Fruit fly (Drosophila melanogaster) whole organism, wandering third instar larva: Measurements from ENCODE around the gene COX4.

Source experiments
- Abd-B ChIP-seq: fragments of >200 bp; optimal IDR thresholded peaks from 2 replicates; lab custom pipeline; 2017; ENCODE audit warnings: missing biosample characterization, missing genetic modification characterization
- CG32264 ChIP-seq: fragments of 200-800 bp; sonication (Bioruptor generic); optimal IDR thresholded peaks from 2 replicates; lab custom pipeline; 2016; ENCODE audit warnings: missing biosample characterization, missing genetic modification characterization
- CrebA ChIP-seq: fragments of 200-800 bp; sonication (Bioruptor generic); optimal IDR thresholded peaks from 2 replicates; lab custom pipeline; 2016; ENCODE audit warnings: missing biosample characterization, mild to moderate bottlenecking, missing genetic modification characterization, borderline replicate concordance
- Dfd ChIP-seq: fragments of >200 bp; optimal IDR thresholded peaks from 2 replicates; lab custom pipeline; 2017; ENCODE audit warnings: missing biosample characterization, missing genetic modification characterization
- Dif ChIP-seq: fragments of 200-275, 200-300 bp; sonication (Bioruptor generic); optimal IDR thresholded peaks from 2 replicates; lab custom pipeline; 2018; ENCODE audit warnings: missing biosample characterization, missing genetic modification characterization; ENCODE audit not compliant: partially characterized antibody
- GATAd ChIP-seq: sonication (Bioruptor generic); optimal IDR thresholded peaks from 2 replicates; lab custom pipeline; 2016; ENCODE audit warnings: missing biosample characterization, missing genetic modification characterization
- HLH106 ChIP-seq: fragments of 200-800 bp; optimal IDR thresholded peaks from 3 replicates; lab custom pipeline; 2019; ENCODE audit warnings: missing biosample characterization, mild to moderate bottlenecking, missing genetic modification characterization, moderate library complexity
- Hnf4 ChIP-seq: fragments of 200-800 bp; sonication (Bioruptor generic); optimal IDR thresholded peaks from 2 replicates; lab custom pipeline; 2016; ENCODE audit warnings: missing biosample characterization, mild to moderate bottlenecking, missing genetic modification characterization
- Hr83 ChIP-seq: fragments of 200-300 bp; sonication (Bioruptor generic); optimal IDR thresholded peaks from 2 replicates; lab custom pipeline; 2016; ENCODE audit warnings: missing biosample characterization, mild to moderate bottlenecking, missing genetic modification characterization, moderate library complexity; ENCODE audit not compliant: poor library complexity, severe bottlenecking
- Myc ChIP-seq: fragments of >200 bp; optimal IDR thresholded peaks from 2 replicates; lab custom pipeline; 2017
- OdsH ChIP-seq: fragments of 200-800 bp; sonication (Bioruptor generic); optimal IDR thresholded peaks from 2 replicates; lab custom pipeline; 2016; ENCODE audit warnings: missing biosample characterization, mild to moderate bottlenecking, missing genetic modification characterization
- Rel ChIP-seq, 2 experiments: fragments of 200-800 bp; sonication (Bioruptor generic) in 1 of 2; optimal IDR thresholded peaks; 2 replicates in 1 of 2; 3 replicates in 1 of 2; lab custom pipeline; 2016 to 2019; ENCODE audit warnings: mild to moderate bottlenecking in 2 of 2, missing biosample characterization in 2 of 2, missing genetic modification characterization in 2 of 2, moderate library complexity in 1 of 2
- Sp1 ChIP-seq: fragments of 200-800 bp; sonication (Bioruptor generic); optimal IDR thresholded peaks from 3 replicates; lab custom pipeline; 2019; ENCODE audit warnings: missing biosample characterization, mild to moderate bottlenecking, missing genetic modification characterization, moderate library complexity
- Vsx2 ChIP-seq: fragments of 200-300, 225-300 bp; sonication (Bioruptor generic); optimal IDR thresholded peaks from 2 replicates; lab custom pipeline; 2018; ENCODE audit warnings: missing biosample characterization, missing genetic modification characterization; ENCODE audit not compliant: partially characterized antibody
- br ChIP-seq: fragments of 200-800 bp; sonication (Bioruptor generic); optimal IDR thresholded peaks from 2 replicates; lab custom pipeline; 2016; ENCODE audit warnings: missing biosample characterization, missing genetic modification characterization
- brk ChIP-seq: fragments of 200-800 bp; sonication (Bioruptor generic); optimal IDR thresholded peaks from 2 replicates; lab custom pipeline; 2016; ENCODE audit warnings: missing biosample characterization, mild to moderate bottlenecking, missing genetic modification characterization
- dl ChIP-seq, 2 experiments: fragments of 175-275, 200-275 bp in 1 of 2; fragments of 200-275 bp in 1 of 2; sonication (Bioruptor generic); optimal IDR thresholded peaks; lab custom pipeline; 2018; ENCODE audit warnings: mild to moderate bottlenecking in 2 of 2, missing biosample characterization in 2 of 2, missing genetic modification characterization in 2 of 2, moderate library complexity in 2 of 2; ENCODE audit not compliant: partially characterized antibody in 2 of 2, insufficient read depth in 1 of 2
- ey ChIP-seq: fragments of 200-800 bp; sonication (Bioruptor generic); optimal IDR thresholded peaks from 2 replicates; lab custom pipeline; 2016; ENCODE audit warnings: missing biosample characterization, missing genetic modification characterization
- fru ChIP-seq: fragments of 200-800 bp; sonication (Bioruptor generic); optimal IDR thresholded peaks from 3 replicates; lab custom pipeline; 2016; ENCODE audit warnings: missing biosample characterization, mild to moderate bottlenecking, missing genetic modification characterization
- h ChIP-seq: fragments of 200-800 bp; sonication (Bioruptor generic); optimal IDR thresholded peaks from 3 replicates; lab custom pipeline; 2016; ENCODE audit warnings: missing biosample characterization, mild to moderate bottlenecking, missing genetic modification characterization
- jim ChIP-seq: fragments of 175-275, 200-325 bp; sonication (Bioruptor generic); optimal IDR thresholded peaks from 2 replicates; lab custom pipeline; 2016; ENCODE audit warnings: missing biosample characterization, mild to moderate bottlenecking, missing genetic modification characterization
- lola ChIP-seq: fragments of >200 bp; optimal IDR thresholded peaks from 2 replicates; lab custom pipeline; 2017; ENCODE audit warnings: missing biosample characterization, missing genetic modification characterization
- pan ChIP-seq: fragments of >200 bp; optimal IDR thresholded peaks from 2 replicates; lab custom pipeline; 2017
- psq ChIP-seq: fragments of 200-800 bp; sonication (Bioruptor generic); optimal IDR thresholded peaks from 3 replicates; lab custom pipeline; 2017; ENCODE audit warnings: missing biosample characterization, mild to moderate bottlenecking, missing genetic modification characterization, moderate library complexity
- rgr ChIP-seq: fragments of 200-800 bp; sonication (Bioruptor generic); optimal IDR thresholded peaks from 3 replicates; lab custom pipeline; 2016; ENCODE audit warnings: missing biosample characterization, mild to moderate bottlenecking, missing genetic modification characterization
- sage ChIP-seq: fragments of 200-800 bp; sonication (Bioruptor generic); optimal IDR thresholded peaks from 2 replicates; lab custom pipeline; 2016; ENCODE audit warnings: missing biosample characterization, mild to moderate bottlenecking, missing genetic modification characterization
- sv ChIP-seq: fragments of 200-800 bp; sonication (Bioruptor generic); optimal IDR thresholded peaks from 3 replicates; lab custom pipeline; 2016; ENCODE audit warnings: missing biosample characterization, missing genetic modification characterization
- tai ChIP-seq: sonication (Bioruptor generic); optimal IDR thresholded peaks from 2 replicates; lab custom pipeline; 2016; ENCODE audit warnings: missing biosample characterization, missing genetic modification characterization
- usp ChIP-seq: fragments of >200 bp; optimal IDR thresholded peaks from 2 replicates; lab custom pipeline; 2017; ENCODE audit warnings: missing biosample characterization, missing genetic modification characterization
- woc ChIP-seq: sonication (Bioruptor generic); optimal IDR thresholded peaks from 2 replicates; lab custom pipeline; 2016; ENCODE audit warnings: missing biosample characterization, mild to moderate bottlenecking, missing genetic modification characterization

The COX4 gene

DNA sequence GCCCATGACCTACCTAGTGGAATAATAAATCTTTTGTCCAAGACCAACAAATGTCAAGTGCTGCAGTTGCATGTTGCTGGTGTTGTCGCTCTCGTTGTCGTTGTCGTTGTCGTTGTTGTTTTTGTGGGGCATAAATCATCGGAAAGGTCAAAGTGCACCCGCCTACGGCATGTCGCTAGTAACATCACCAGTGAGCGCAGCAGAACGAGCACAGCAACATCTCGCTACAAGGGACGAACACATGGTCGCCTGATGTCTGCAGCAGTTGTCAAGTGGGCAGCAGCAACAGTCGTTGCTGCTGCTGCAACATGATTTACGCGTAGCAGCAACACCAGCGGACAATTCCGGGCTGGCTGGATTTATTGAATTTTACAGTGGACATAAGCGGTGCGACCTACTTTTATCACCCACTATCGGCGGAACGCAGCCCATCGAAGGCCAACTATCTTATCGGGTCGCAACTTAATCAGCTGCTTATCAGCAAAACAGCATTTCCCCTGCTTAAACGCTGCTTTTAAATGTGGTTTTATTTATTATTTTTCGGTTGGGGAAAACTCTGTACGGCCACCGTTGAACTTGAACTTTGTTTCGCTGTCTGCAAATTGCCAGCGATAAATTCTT is 6.9 kb upstream of the COX4 start:
- TF ChIP-seq Hnf4 (GFP tag; lab: Kevin White, UChicago) (no peak), sv (GFP tag; lab: Kevin White, UChicago) (no peak), Dif (GFP tag; lab: Kevin White, UChicago) (no peak), ey (GFP tag; lab: Kevin White, UChicago) (no peak), Rel (GFP tag; optimal IDR thresholded peaks at IDR 0.05; lab: Kevin White, UChicago) (no peak), Rel (tag; optimal IDR thresholded peaks at IDR 0.05; lab: Kevin White, UChicago) (no peak), Dfd (no peak), Vsx2 (no peak), CG32264 (GFP tag; lab: Kevin White, UChicago) (no peak), fru (GFP tag; lab: Kevin White, UChicago) (no peak), jim (no peak), GATAd (no peak), Sp1 (GFP tag; lab: Kevin White, UChicago) (no peak), Abd-B (GFP tag; lab: Kevin White, UChicago) (no peak)

dm6 chr2L:19952221-19952620 is 6.3 kb upstream of the COX4 start:
- no peak for TF ChIP-seq fru (GFP tag; lab: Kevin White, UChicago)

DNA sequence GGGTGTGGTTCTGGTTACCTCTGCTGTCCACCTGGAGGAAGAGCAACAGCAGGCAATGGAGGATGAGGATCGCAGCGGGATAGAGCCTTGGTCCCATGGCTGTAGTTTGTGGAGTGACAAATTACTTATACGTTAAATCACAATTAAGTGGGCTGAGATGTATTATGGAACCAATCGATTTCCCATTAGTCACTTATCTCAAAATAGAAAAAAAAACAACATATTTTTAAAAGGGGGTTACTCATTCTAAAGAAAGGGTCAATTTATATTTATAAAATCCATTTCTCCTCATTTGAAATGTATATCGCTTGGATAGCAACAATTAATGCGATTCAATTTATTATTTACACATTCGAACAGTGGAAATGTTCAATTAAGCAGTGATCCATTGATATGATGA is 2.4 kb downstream of the COX4 start, which contains the start of gene CG34051:
TSS of gene CG34051 (minus strand) at position 101 of the 400 bp plus-strand sequence.
- TF ChIP-seq CrebA (GFP tag; lab: Kevin White, UChicago) (no peak), Myc (lab: Kevin White, UChicago) (no peak), pan (lab: Kevin White, UChicago) (no peak), Dif (GFP tag; lab: Kevin White, UChicago) (no peak), Hr83 (GFP tag; lab: Kevin White, UChicago) (no peak), Sp1 (GFP tag; lab: Kevin White, UChicago) (no peak), Vsx2 (no peak), tai (GFP tag; lab: Kevin White, UChicago) (no peak), fru (GFP tag; lab: Kevin White, UChicago) (no peak), woc (GFP tag; lab: Kevin White, UChicago) (no peak), dl (GFP tag; optimal IDR thresholded peaks at IDR 0.05; lab: Kevin White, UChicago; ENCODE audit: insufficient read depth in 1 of 2, partially characterized antibody in 2 of 2) (no peak), psq (GFP tag; lab: Kevin White, UChicago) (no peak), Hnf4 (GFP tag; lab: Kevin White, UChicago) (no peak), Dfd (no peak), HLH106 (tag; lab: Kevin White, UChicago) (no peak)

DNA sequence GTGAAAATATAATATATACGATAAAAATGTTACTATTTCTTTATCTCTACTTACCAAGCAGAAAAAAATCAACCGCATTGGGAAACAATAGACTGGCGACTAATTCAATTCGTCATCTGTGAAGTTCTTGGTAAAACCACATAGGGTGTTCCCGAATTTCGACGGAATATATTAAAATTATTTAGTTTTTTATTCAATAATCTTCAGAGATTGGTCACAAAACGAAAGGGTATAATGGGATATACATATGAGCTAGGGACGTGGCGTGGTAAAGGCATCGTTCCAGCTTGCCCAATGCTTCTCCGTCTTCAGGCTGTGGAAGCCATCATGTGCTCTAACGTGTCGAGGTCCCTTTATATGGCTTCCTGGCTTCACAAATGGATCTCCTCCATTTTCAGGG is 3.1 kb downstream of the COX4 start, which contains the start of gene CG42866:
TSS of gene CG42866 (minus strand) at position 101 of the 400 bp plus-strand sequence.
- TF ChIP-seq Rel (GFP tag; optimal IDR thresholded peaks at IDR 0.05; lab: Kevin White, UChicago): no peak
- TF ChIP-seq Rel (tag; optimal IDR thresholded peaks at IDR 0.05; lab: Kevin White, UChicago): no peak
- TF ChIP-seq Hr83 (GFP tag; lab: Kevin White, UChicago): no peak
- no peak for TF ChIP-seq br (GFP tag; lab: Kevin White, UChicago)
- no peak for TF ChIP-seq Dfd
- TF ChIP-seq lola (GFP tag; lab: Kevin White, UChicago): no peak
- TF ChIP-seq h (GFP tag; lab: Kevin White, UChicago): no peak
- TF ChIP-seq pan (lab: Kevin White, UChicago): no peak
- TF ChIP-seq OdsH (GFP tag; lab: Kevin White, UChicago): no peak
- no peak for TF ChIP-seq GATAd
- TF ChIP-seq sv (GFP tag; lab: Kevin White, UChicago): no peak

- TF ChIP-seq Rel (GFP tag; optimal IDR thresholded peaks at IDR 0.05; lab: Kevin White, UChicago): no peak
- TF ChIP-seq Rel (tag; optimal IDR thresholded peaks at IDR 0.05; lab: Kevin White, UChicago): no peak
- no peak for TF ChIP-seq HLH106 (tag; lab: Kevin White, UChicago)
- no peak for TF ChIP-seq CG32264 (GFP tag; lab: Kevin White, UChicago)
- no peak for TF ChIP-seq Sp1 (GFP tag; lab: Kevin White, UChicago)
- no peak for TF ChIP-seq Dif (GFP tag; lab: Kevin White, UChicago)
- TF ChIP-seq CrebA (GFP tag; lab: Kevin White, UChicago): no peak
- TF ChIP-seq brk (GFP tag; lab: Kevin White, UChicago): no peak
- no peak for TF ChIP-seq sage (GFP tag; lab: Kevin White, UChicago)
- TF ChIP-seq usp (GFP tag; lab: Kevin White, UChicago): no peak
- TF ChIP-seq rgr (GFP tag; lab: Kevin White, UChicago): no peak
- no peak for TF ChIP-seq OdsH (GFP tag; lab: Kevin White, UChicago)
Measured at dm6 chr2L:19962252-19962729, 3.8 kb downstream of the COX4 start, which contains the start of the genes CG13965 and CG16772. Gene CG13965 (minus strand): TSS chr2L:19962352. Gene CG16772 (plus strand): TSS chr2L:19962679.
